Comparison of ENCODE assay signal across 1 worm cellular context in genomic region chrII:11290109-11290784, ce11.
A peak's percentile ranks its signal among the peaks of the same experiment; 100 is the strongest.
TF ChIP-seq lines count a peak whose summit lies in the region.

Gene C47G2.3 (minus strand): TSS chrII:11290159.

TF ChIP-seq in whole organism, L1 larva, 84 proteins besides CTCF, POLR2A, EP300 and RAD21 (continued from another document):
- TF ChIP-seq fkh-10 (GFP tag; optimal IDR thresholded peaks at IDR 0.05; lab: Kevin White, UChicago): no peak
- no peak for TF ChIP-seq zag-1 (tag; optimal IDR thresholded peaks at IDR 0.05; lab: Kevin White, UChicago)
- TF ChIP-seq elt-2 (tag; optimal IDR thresholded peaks at IDR 0.05; lab: Kevin White, UChicago): peak; percentile 26
- no peak for TF ChIP-seq mab-9 (GFP tag; IDR thresholded peaks at IDR 0.05; lab: Robert Waterston, UW)
- TF ChIP-seq skn-1 (tag; optimal IDR thresholded peaks at IDR 0.05; lab: Kevin White, UChicago): peak; percentile 30
- no peak for TF ChIP-seq fos-1 (tag; optimal IDR thresholded peaks at IDR 0.05; lab: Kevin White, UChicago)
- TF ChIP-seq vab-15 (tag; optimal IDR thresholded peaks at IDR 0.05; lab: Kevin White, UChicago): no peak
- TF ChIP-seq dsc-1 (tag; optimal IDR thresholded peaks at IDR 0.05; lab: Kevin White, UChicago): peak; percentile 59
- no peak for TF ChIP-seq unc-98 (GFP tag; IDR thresholded peaks at IDR 0.05; lab: Robert Waterston, UW)
- no peak for TF ChIP-seq nhr-237 (tag; optimal IDR thresholded peaks at IDR 0.05; lab: Kevin White, UChicago)
- TF ChIP-seq zip-4 (GFP tag; optimal IDR thresholded peaks at IDR 0.05; lab: Kevin White, UChicago): no peak
- TF ChIP-seq nhr-19 (GFP tag; conservative IDR thresholded peaks at IDR 0.05; lab: Robert Waterston, UW): peak; percentile 52
- peak; percentile 75 for TF ChIP-seq nhr-85 (tag; lab: Kevin White, UChicago)
- no peak for TF ChIP-seq pqm-1 (tag; optimal IDR thresholded peaks at IDR 0.05; lab: Kevin White, UChicago)
- no peak for TF ChIP-seq pag-3 (tag; optimal IDR thresholded peaks at IDR 0.05; lab: Kevin White, UChicago; ENCODE audit: borderline replicate concordance, insufficient read depth)
- TF ChIP-seq nhr-71 (tag; optimal IDR thresholded peaks at IDR 0.05; lab: Kevin White, UChicago): peak; percentile 66
- no peak for TF ChIP-seq Y116A8C.19 (tag; optimal IDR thresholded peaks at IDR 0.05; lab: Kevin White, UChicago; ENCODE audit: borderline replicate concordance)
- TF ChIP-seq nhr-76 (tag; optimal IDR thresholded peaks at IDR 0.05; lab: Kevin White, UChicago): no peak
- peak; percentile 54 to 90 for TF ChIP-seq lin-35 (GFP tag; optimal IDR thresholded peaks at IDR 0.05; lab: Kevin White, UChicago)
- TF ChIP-seq unc-86 (tag; optimal IDR thresholded peaks at IDR 0.05; lab: Kevin White, UChicago): no peak
- peak; percentile 80 to 88 for TF ChIP-seq efl-1 (optimal IDR thresholded peaks at IDR 0.05; lab: Kevin White, UChicago)
- peak; percentile 86 to 99 for TF ChIP-seq efl-1 (GFP tag; optimal IDR thresholded peaks at IDR 0.05 in 1 of 2; lab: Kevin White, UChicago)
- TF ChIP-seq nhr-28 (tag; optimal IDR thresholded peaks at IDR 0.05; lab: Kevin White, UChicago): peak; percentile 7
- TF ChIP-seq nhr-20 (tag; optimal IDR thresholded peaks at IDR 0.05; lab: Kevin White, UChicago): peak; percentile 55
- TF ChIP-seq ama-1 (optimal IDR thresholded peaks at IDR 0.05; lab: Kevin White, UChicago): no peak
- no peak for TF ChIP-seq ceh-82 (tag; optimal IDR thresholded peaks at IDR 0.05; lab: Kevin White, UChicago)
- peak; percentile 41 for TF ChIP-seq lin-39 (tag; optimal IDR thresholded peaks at IDR 0.05; lab: Kevin White, UChicago)
- TF ChIP-seq ceh-88 (GFP tag; IDR thresholded peaks at IDR 0.05; lab: Robert Waterston, UW): no peak
- TF ChIP-seq swsn-7 (tag; optimal IDR thresholded peaks at IDR 0.05; lab: Kevin White, UChicago): peak; percentile 27
- TF ChIP-seq snpc-4 (tag; optimal IDR thresholded peaks at IDR 0.05; lab: Kevin White, UChicago): no peak
- TF ChIP-seq nhr-11 (tag; optimal IDR thresholded peaks at IDR 0.05; lab: Kevin White, UChicago): no peak
- no peak for TF ChIP-seq nhr-84 (tag; optimal IDR thresholded peaks at IDR 0.05; lab: Kevin White, UChicago)
- no peak for TF ChIP-seq unc-30 (tag; optimal IDR thresholded peaks at IDR 0.05; lab: Kevin White, UChicago)
- no peak for TF ChIP-seq isw-1 (GFP tag; IDR thresholded peaks at IDR 0.05; lab: Robert Waterston, UW)
- no peak for TF ChIP-seq nhr-77 (tag; optimal IDR thresholded peaks at IDR 0.05; lab: Kevin White, UChicago)
- no peak for TF ChIP-seq tlp-1 (tag; optimal IDR thresholded peaks at IDR 0.05; lab: Kevin White, UChicago)
- TF ChIP-seq egl-13 (tag; optimal IDR thresholded peaks at IDR 0.05; lab: Kevin White, UChicago): peak; percentile 46
- TF ChIP-seq lin-14 (GFP tag; optimal IDR thresholded peaks at IDR 0.05; lab: Kevin White, UChicago): peak; percentile 4
- no peak for TF ChIP-seq ztf-4 (tag; optimal IDR thresholded peaks at IDR 0.05; lab: Kevin White, UChicago)
